Worm (Caenorhabditis elegans) whole organism, L1 larva: ENCODE results near the gene K09A9.6.

Experiments
- C16A3.4 ChIP-seq: fragments of 150-350 bp; optimal IDR thresholded peaks from 2 replicates; lab custom pipeline; 2014; ENCODE audit warnings: missing biosample characterization, missing genetic modification characterization
- F16B12.6 ChIP-seq: fragments of 150-350 bp; optimal IDR thresholded peaks from 2 replicates; lab custom pipeline; 2014; ENCODE audit warnings: missing biosample characterization, missing genetic modification characterization
- Y116A8C.19 ChIP-seq: sonication (generic microtip); optimal IDR thresholded peaks from 2 replicates; lab custom pipeline; 2016; ENCODE audit warnings: missing compliant biosample characterization, missing genetic modification characterization, borderline replicate concordance
- ama-1 ChIP-seq: fragments of 150-350 bp; optimal IDR thresholded peaks from 2 replicates; lab custom pipeline; 2014
- ceh-63 ChIP-seq: fragments of 200-800 bp; sonication (Bioruptor generic); optimal IDR thresholded peaks from 2 replicates; lab custom pipeline; 2018; ENCODE audit warnings: mild to moderate bottlenecking, missing genetic modification characterization, missing compliant biosample characterization
- ceh-8 ChIP-seq: fragments of 200-800 bp; sonication (Bioruptor generic); optimal IDR thresholded peaks from 2 replicates; lab custom pipeline; 2018; ENCODE audit warnings: mild to moderate bottlenecking, missing genetic modification characterization, moderate library complexity, missing compliant biosample characterization
- ceh-88 ChIP-seq: fragments of 200-800 bp; sonication (Bioruptor generic); IDR thresholded peaks from 2 replicates; pipeline ENCODE4 v1.3.6; 2022; ENCODE audit warnings: missing genetic modification characterization, missing compliant biosample characterization
- ceh-90 ChIP-seq: sonication (generic microtip); optimal IDR thresholded peaks from 2 replicates; lab custom pipeline; 2016; ENCODE audit warnings: missing genetic modification characterization, missing compliant biosample characterization
- ces-1 ChIP-seq: fragments of 150-350 bp; optimal IDR thresholded peaks from 2 replicates; lab custom pipeline; 2014; ENCODE audit warnings: missing biosample characterization, missing genetic modification reagents, missing genetic modification characterization
- dpl-1 ChIP-seq, 3 experiments: fragments of 150-350 bp in 2 of 3; sonication (generic microtip) in 1 of 3; optimal IDR thresholded peaks; 2 replicates each; lab custom pipeline; 2014 to 2017; ENCODE audit warnings: missing biosample characterization in 3 of 3, missing genetic modification characterization in 3 of 3, missing genetic modification reagents in 3 of 3
- dsc-1 ChIP-seq: sonication (generic microtip); optimal IDR thresholded peaks from 2 replicates; lab custom pipeline; 2016; ENCODE audit warnings: mild to moderate bottlenecking, missing genetic modification characterization, missing compliant biosample characterization
- efl-3 ChIP-seq: fragments of 200-800 bp; sonication (Bioruptor generic); optimal IDR thresholded peaks from 2 replicates; lab custom pipeline; 2018; ENCODE audit warnings: mild to moderate bottlenecking, missing genetic modification characterization, missing compliant biosample characterization
- egl-13 ChIP-seq: sonication (generic microtip); optimal IDR thresholded peaks from 2 replicates; lab custom pipeline; 2016; ENCODE audit warnings: missing genotype, missing genetic modification reagents, missing genetic modification characterization, missing compliant biosample characterization
- elt-2 ChIP-seq: sonication (generic microtip); optimal IDR thresholded peaks from 2 replicates; lab custom pipeline; 2016; ENCODE audit warnings: missing genetic modification characterization, mild to moderate bottlenecking, inconsistent platforms, missing compliant biosample characterization, missing genetic modification reagents
- fkh-8 ChIP-seq: sonication (generic microtip); optimal IDR thresholded peaks from 2 replicates; lab custom pipeline; 2016; ENCODE audit warnings: mild to moderate bottlenecking, missing genetic modification characterization, missing compliant biosample characterization
- fos-1 ChIP-seq: fragments of 150-350 bp; optimal IDR thresholded peaks from 2 replicates; lab custom pipeline; 2014; ENCODE audit warnings: missing biosample characterization, missing genetic modification characterization
- hlh-17 ChIP-seq: fragments of 200-800 bp; sonication (Bioruptor generic); optimal IDR thresholded peaks from 2 replicates; lab custom pipeline; 2018; ENCODE audit warnings: missing genetic modification characterization, mild to moderate bottlenecking, missing compliant biosample characterization, moderate library complexity, borderline replicate concordance
- irx-1 ChIP-seq: sonication (generic microtip); optimal IDR thresholded peaks from 2 replicates; lab custom pipeline; 2016; ENCODE audit warnings: missing genetic modification characterization, missing compliant biosample characterization
- lin-14 ChIP-seq: fragments of 200-800 bp; sonication (Bioruptor generic); optimal IDR thresholded peaks from 2 replicates; lab custom pipeline; 2018; ENCODE audit warnings: mild to moderate bottlenecking, missing genetic modification characterization, moderate library complexity, missing compliant biosample characterization
- lin-35 ChIP-seq, 2 experiments: fragments of 150-350 bp; optimal IDR thresholded peaks; 2 replicates each; lab custom pipeline; 2014; ENCODE audit warnings: missing biosample characterization in 2 of 2, missing genetic modification characterization in 2 of 2, missing genetic modification reagents in 2 of 2
- lin-39 ChIP-seq: fragments of 150-350 bp; optimal IDR thresholded peaks from 2 replicates; lab custom pipeline; 2014; ENCODE audit warnings: missing biosample characterization, missing genetic modification reagents, missing genetic modification characterization
- lir-3 ChIP-seq: sonication (generic microtip); optimal IDR thresholded peaks from 2 replicates; lab custom pipeline; 2016; ENCODE audit warnings: mild to moderate bottlenecking, missing genetic modification characterization, moderate library complexity, missing compliant biosample characterization; ENCODE audit not compliant: poor library complexity
- mef-2 ChIP-seq: fragments of 150-350 bp; optimal IDR thresholded peaks from 2 replicates; lab custom pipeline; 2014; ENCODE audit warnings: missing biosample characterization, missing genetic modification characterization
- mep-1 ChIP-seq: fragments of 150-350 bp; optimal IDR thresholded peaks from 2 replicates; lab custom pipeline; 2014; ENCODE audit warnings: missing biosample characterization, missing genetic modification characterization
- nhr-12 ChIP-seq: sonication (generic microtip); optimal IDR thresholded peaks from 2 replicates; lab custom pipeline; 2017; ENCODE audit warnings: missing biosample characterization, missing genetic modification characterization
- nhr-19 ChIP-seq: fragments of 200-800 bp; sonication (Bioruptor generic); conservative IDR thresholded peaks from 2 replicates; pipeline ENCODE4 v1.3.6; 2022; ENCODE audit warnings: missing genetic modification characterization, missing compliant biosample characterization
- nhr-20 ChIP-seq: sonication (generic microtip); optimal IDR thresholded peaks from 2 replicates; lab custom pipeline; 2016; ENCODE audit warnings: mild to moderate bottlenecking, missing genetic modification characterization, missing compliant biosample characterization
- nhr-47 ChIP-seq: sonication (generic microtip); optimal IDR thresholded peaks from 2 replicates; lab custom pipeline; 2016; ENCODE audit warnings: mild to moderate bottlenecking, missing genetic modification characterization, moderate library complexity, missing compliant biosample characterization
- nhr-71 ChIP-seq: sonication (generic microtip); optimal IDR thresholded peaks from 2 replicates; lab custom pipeline; 2016; ENCODE audit warnings: mild to moderate bottlenecking, missing genetic modification characterization, moderate library complexity, missing compliant biosample characterization
- nhr-76 ChIP-seq: sonication (generic microtip); optimal IDR thresholded peaks from 2 replicates; lab custom pipeline; 2017; ENCODE audit warnings: missing biosample characterization, missing genetic modification characterization
- nhr-77 ChIP-seq: fragments of 150-350 bp; optimal IDR thresholded peaks from 2 replicates; lab custom pipeline; 2014; ENCODE audit warnings: missing biosample characterization, missing genetic modification characterization
- nhr-85 ChIP-seq: sonication (generic microtip); peaks from one replicate; lab custom pipeline; 2016; ENCODE audit warnings: missing genetic modification characterization, inconsistent platforms, missing compliant biosample characterization
- nhr-90 ChIP-seq: sonication (generic microtip); optimal IDR thresholded peaks from 2 replicates; lab custom pipeline; 2016; ENCODE audit warnings: mild to moderate bottlenecking, missing genetic modification characterization, missing compliant biosample characterization; ENCODE audit not compliant: poor library complexity
- pag-3 ChIP-seq: sonication (generic microtip); optimal IDR thresholded peaks from 2 replicates; lab custom pipeline; 2017; ENCODE audit warnings: missing genetic modification characterization, mild to moderate bottlenecking, missing compliant biosample characterization, antibody characterized with exemption, borderline replicate concordance; ENCODE audit not compliant: insufficient read depth
- rnt-1 ChIP-seq: sonication (generic microtip); optimal IDR thresholded peaks from 2 replicates; lab custom pipeline; 2016; ENCODE audit warnings: mild to moderate bottlenecking, missing genetic modification characterization, moderate library complexity, missing compliant biosample characterization
- skn-1 ChIP-seq: fragments of 150-350 bp; optimal IDR thresholded peaks from 2 replicates; lab custom pipeline; 2014; ENCODE audit warnings: missing biosample characterization, missing genetic modification characterization
- snu-23 ChIP-seq: sonication (generic microtip); optimal IDR thresholded peaks from 2 replicates; lab custom pipeline; 2016; ENCODE audit warnings: missing genetic modification characterization, missing compliant biosample characterization
- sox-4 ChIP-seq: sonication (generic microtip); optimal IDR thresholded peaks from 2 replicates; lab custom pipeline; 2016; ENCODE audit warnings: missing genetic modification characterization, missing compliant biosample characterization
- sptf-1 ChIP-seq: fragments of 150-350 bp; optimal IDR thresholded peaks from 2 replicates; lab custom pipeline; 2014; ENCODE audit warnings: missing biosample characterization, missing genetic modification characterization
- swsn-7 ChIP-seq: sonication (generic microtip); optimal IDR thresholded peaks from 2 replicates; lab custom pipeline; 2016; ENCODE audit warnings: missing genetic modification characterization, missing compliant biosample characterization
- unc-98 ChIP-seq: fragments of 200-800 bp; sonication (Bioruptor generic); IDR thresholded peaks from 2 replicates; pipeline ENCODE4 v1.3.6; 2022; ENCODE audit warnings: missing genetic modification characterization, missing compliant biosample characterization
- vab-15 ChIP-seq: sonication (generic microtip); optimal IDR thresholded peaks from 2 replicates; lab custom pipeline; 2017; ENCODE audit warnings: missing genotype, mild to moderate bottlenecking, missing genetic modification characterization, missing compliant biosample characterization
- xbp-1 ChIP-seq: sonication (generic microtip); optimal IDR thresholded peaks from 2 replicates; lab custom pipeline; 2016; ENCODE audit warnings: missing genetic modification characterization, missing compliant biosample characterization
- zip-4 ChIP-seq: fragments of 200-800 bp; sonication (Bioruptor generic); optimal IDR thresholded peaks from 2 replicates; lab custom pipeline; 2018; ENCODE audit warnings: mild to moderate bottlenecking, missing genetic modification characterization, moderate library complexity, missing compliant biosample characterization
- ztf-11 ChIP-seq, 2 experiments: sonication (generic microtip); optimal IDR thresholded peaks; 2 replicates each; lab custom pipeline; 2016 to 2017; ENCODE audit warnings: missing genetic modification characterization in 2 of 2, missing biosample characterization in 1 of 2, missing compliant biosample characterization in 1 of 2
- ztf-4 ChIP-seq: fragments of 150-350 bp; optimal IDR thresholded peaks from 2 replicates; lab custom pipeline; 2014; ENCODE audit warnings: missing biosample characterization, missing genetic modification characterization

K09A9.6 gene

ce11 chrX:15617168-15617567, 40.1 kb downstream of the K09A9.6 start (continued):
- TF ChIP-seq snu-23 (GFP tag; lab: Kevin White, UChicago) (peak; percentile 16), ztf-11 (tag; optimal IDR thresholded peaks at IDR 0.05; lab: Kevin White, UChicago) (no peak), nhr-71 (tag; lab: Kevin White, UChicago) (peak; percentile 49), pag-3 (tag; lab: Kevin White, UChicago) (no peak), sox-4 (tag; lab: Kevin White, UChicago) (no peak), unc-98 (GFP tag; lab: Robert Waterston, UW) (no peak), zip-4 (GFP tag; lab: Kevin White, UChicago) (no peak), nhr-12 (tag; lab: Kevin White, UChicago) (no peak), mef-2 (tag; lab: Kevin White, UChicago) (no peak), rnt-1 (tag; lab: Kevin White, UChicago) (no peak), ztf-4 (tag; lab: Kevin White, UChicago) (no peak), ceh-63 (GFP tag; lab: Kevin White, UChicago) (no peak), skn-1 (tag; lab: Kevin White, UChicago) (peak; percentile 58), ceh-90 (tag; lab: Kevin White, UChicago) (no peak), ces-1 (GFP tag; lab: Kevin White, UChicago) (no peak), efl-3 (GFP tag; lab: Kevin White, UChicago) (no peak), irx-1 (no peak), fos-1 (tag; lab: Kevin White, UChicago) (no peak), C16A3.4 (tag; lab: Kevin White, UChicago) (no peak), egl-13 (no peak), dsc-1 (tag; lab: Kevin White, UChicago) (peak; percentile 41), vab-15 (tag; lab: Kevin White, UChicago) (no peak), nhr-20 (no peak), ceh-8 (GFP tag; lab: Kevin White, UChicago) (no peak), lin-39 (tag; lab: Kevin White, UChicago) (no peak), dpl-1 (GFP tag; optimal IDR thresholded peaks at IDR 0.05; lab: Kevin White, UChicago) (no peak), ceh-88 (GFP tag; lab: Robert Waterston, UW) (no peak), lin-14 (GFP tag; lab: Kevin White, UChicago) (peak; percentile 64), nhr-76 (tag; lab: Kevin White, UChicago) (no peak), fkh-8 (tag; lab: Kevin White, UChicago) (peak; percentile 44), sptf-1 (tag; lab: Kevin White, UChicago) (no peak), xbp-1 (tag; lab: Kevin White, UChicago) (no peak), lin-35 (GFP tag; optimal IDR thresholded peaks at IDR 0.05; lab: Kevin White, UChicago) (no peak)
- TF ChIP-seq, all 84 proteins: peak for 12

ce11 chrX:15619273-15619672, 42.2 kb downstream of the K09A9.6 start:
- TF ChIP-seq nhr-19 (GFP tag; lab: Robert Waterston, UW) (peak; percentile 36), nhr-20 (peak; percentile 32), nhr-90 (peak; percentile 28), lin-39 (tag; lab: Kevin White, UChicago) (no peak), snu-23 (GFP tag; lab: Kevin White, UChicago) (peak; percentile 50), nhr-71 (tag; lab: Kevin White, UChicago) (peak; percentile 61), ama-1 (lab: Kevin White, UChicago) (no peak), lin-14 (GFP tag; lab: Kevin White, UChicago) (peak; percentile 34), lin-35 (GFP tag; optimal IDR thresholded peaks at IDR 0.05; lab: Kevin White, UChicago) (peak in 1 of 2 experiments; percentile 27), nhr-85 (tag; lab: Kevin White, UChicago) (peak; percentile 76), F16B12.6 (tag; lab: Kevin White, UChicago) (no peak), mep-1 (tag; lab: Kevin White, UChicago) (peak; percentile 37), Y116A8C.19 (tag; lab: Kevin White, UChicago) (no peak), fkh-8 (tag; lab: Kevin White, UChicago) (peak; percentile 62), hlh-17 (GFP tag; lab: Kevin White, UChicago) (no peak), rnt-1 (tag; lab: Kevin White, UChicago) (peak; percentile 36), elt-2 (tag; lab: Kevin White, UChicago) (peak; percentile 37), swsn-7 (tag; lab: Kevin White, UChicago) (peak; percentile 11), lir-3 (tag; lab: Kevin White, UChicago) (peak; percentile 1), xbp-1 (tag; lab: Kevin White, UChicago) (no peak), nhr-47 (peak; percentile 59), vab-15 (tag; lab: Kevin White, UChicago) (no peak), nhr-77 (tag; lab: Kevin White, UChicago) (no peak)
